Worm (Caenorhabditis elegans): ENCODE data around the gene EEED8.15.

- no peak for TF ChIP-seq ceh-82 (tag; optimal IDR thresholded peaks at IDR 0.05)
- TF ChIP-seq sdz-12 (GFP tag; optimal IDR thresholded peaks at IDR 0.05): no peak
- no peak for TF ChIP-seq ceh-20 (GFP tag; IDR thresholded peaks at IDR 0.05)
- TF ChIP-seq egl-43 (GFP tag; IDR thresholded peaks at IDR 0.05): no peak
- no peak for TF ChIP-seq nhr-11 (tag; optimal IDR thresholded peaks at IDR 0.05)
- TF ChIP-seq nhr-28 (tag; optimal IDR thresholded peaks at IDR 0.05): peak; percentile 2
- TF ChIP-seq unc-62 (GFP tag; optimal IDR thresholded peaks at IDR 0.05 in 1 of 2): no peak
- TF ChIP-seq unc-62 (tag; optimal IDR thresholded peaks at IDR 0.05): no peak
- TF ChIP-seq nhr-77 (tag; optimal IDR thresholded peaks at IDR 0.05): no peak
- no peak for TF ChIP-seq lsy-2 (tag; optimal IDR thresholded peaks at IDR 0.05)
- no peak for TF ChIP-seq mxl-3 (GFP tag; optimal IDR thresholded peaks at IDR 0.05)
- no peak for TF ChIP-seq snpc-4 (tag; optimal IDR thresholded peaks at IDR 0.05)
Observed at ce11 chrII:5398779-5399178, 20.2 kb upstream of the EEED8.15 start, which contains the start of gene fbxl-3.

Measured in whole organism, L4 larva.